Worm (Caenorhabditis elegans) whole organism, L2 larva: ENCODE results near the gene C54E4.4.

Experiments used
- F13H6.1 ChIP-seq: sonication (generic microtip); optimal IDR thresholded peaks from 2 replicates; lab custom pipeline; 2016; ENCODE audit warnings: missing genetic modification characterization, missing compliant biosample characterization
- R02D3.7 ChIP-seq: fragments of 150-350 bp; optimal IDR thresholded peaks from 2 replicates; lab custom pipeline; 2014; ENCODE audit warnings: missing biosample characterization, missing genetic modification characterization
- alr-1 ChIP-seq: fragments of 150-350 bp; optimal IDR thresholded peaks from 2 replicates; lab custom pipeline; 2014; ENCODE audit warnings: missing biosample characterization, missing genetic modification characterization
- aly-2 ChIP-seq: fragments of 150-350 bp; optimal IDR thresholded peaks from 2 replicates; lab custom pipeline; 2014; ENCODE audit warnings: missing biosample characterization, missing genetic modification characterization
- ama-1 ChIP-seq: fragments of 150-350 bp; optimal IDR thresholded peaks from 2 replicates; lab custom pipeline; 2018; ENCODE audit warnings: inconsistent platforms
- elt-1 ChIP-seq: fragments of 150-350 bp; optimal IDR thresholded peaks from 2 replicates; lab custom pipeline; 2014; ENCODE audit warnings: missing biosample characterization, missing genetic modification characterization
- nhr-11 ChIP-seq: fragments of 150-350 bp; optimal IDR thresholded peaks from 2 replicates; lab custom pipeline; 2014; ENCODE audit warnings: missing biosample characterization, missing genetic modification characterization
- nhr-237 ChIP-seq: fragments of 150-350 bp; optimal IDR thresholded peaks from 2 replicates; lab custom pipeline; 2014; ENCODE audit warnings: missing biosample characterization, missing genetic modification characterization
- nhr-6 ChIP-seq: fragments of 150-350 bp; optimal IDR thresholded peaks from 2 replicates; lab custom pipeline; 2014; ENCODE audit warnings: missing biosample characterization, missing genetic modification characterization
- nhr-77 ChIP-seq: fragments of 150-350 bp; optimal IDR thresholded peaks from 2 replicates; lab custom pipeline; 2014; ENCODE audit warnings: missing biosample characterization, missing genetic modification characterization
- sem-4 ChIP-seq: fragments of 150-350 bp; optimal IDR thresholded peaks from 2 replicates; lab custom pipeline; 2014; ENCODE audit warnings: missing biosample characterization, missing genetic modification reagents, missing genetic modification characterization
- snpc-4 ChIP-seq: fragments of 150-350 bp; optimal IDR thresholded peaks from 2 replicates; lab custom pipeline; 2014; ENCODE audit warnings: missing biosample characterization, missing genetic modification characterization
- unc-55 ChIP-seq: fragments of 150-350 bp; sonication (generic microtip); optimal IDR thresholded peaks from 3 replicates; lab custom pipeline; 2014; ENCODE audit warnings: missing biosample characterization, missing genetic modification reagents, missing genetic modification characterization

ce11 chrIV:2149247-2149756 lies 19.1 kb downstream of the C54E4.4 start, which contains the start of gene C54E4.5:
- no peak for TF ChIP-seq nhr-237 (tag; lab: Kevin White, UChicago)
- no peak for TF ChIP-seq nhr-77
- TF ChIP-seq alr-1 (tag; lab: Kevin White, UChicago): no peak
- no peak for TF ChIP-seq R02D3.7 (tag; lab: Kevin White, UChicago)
- TF ChIP-seq sem-4 (tag; lab: Kevin White, UChicago): no peak
- TF ChIP-seq ama-1 (lab: Kevin White, UChicago): no peak
- TF ChIP-seq elt-1 (tag; lab: Kevin White, UChicago): no peak
- TF ChIP-seq nhr-11: no peak
- no peak for TF ChIP-seq snpc-4 (tag; lab: Kevin White, UChicago)
- no peak for TF ChIP-seq unc-55 (GFP tag; lab: Kevin White, UChicago)
- no peak for TF ChIP-seq F13H6.1 (tag; lab: Kevin White, UChicago)
- TF ChIP-seq aly-2 (tag; lab: Kevin White, UChicago): no peak
- no peak for TF ChIP-seq nhr-6 (tag; lab: Kevin White, UChicago)
